Fruit fly (Drosophila melanogaster): Measurements from ENCODE around the gene east.

dm6 chrX:2073325-2073724, 62.7 kb downstream of the east start, which contains the start of gene CG4199:
- TF ChIP-seq CTCF (optimal IDR thresholded peaks at IDR 0.05) (no peak), CG8478 (optimal IDR thresholded peaks at IDR 0.05) (no peak)
